Worm (Caenorhabditis elegans) whole organism, early embryonic: ENCODE data around the gene F28C6.8.

Source experiments
- B0310.2 ChIP-seq: sonication (generic microtip); optimal IDR thresholded peaks from 2 replicates; lab custom pipeline; 2016; ENCODE audit warnings: mild to moderate bottlenecking, missing genetic modification characterization, missing compliant biosample characterization
- aly-1 ChIP-seq: sonication (generic microtip); optimal IDR thresholded peaks from 2 replicates; lab custom pipeline; 2016; ENCODE audit warnings: missing genetic modification characterization, missing compliant biosample characterization
- ama-1 ChIP-seq: fragments of 150-350 bp; optimal IDR thresholded peaks from 2 replicates; lab custom pipeline; 2014
- ceh-13 ChIP-seq: fragments of 200-800 bp; sonication (Bioruptor generic); optimal IDR thresholded peaks from 2 replicates; lab custom pipeline; 2018; ENCODE audit warnings: mild to moderate bottlenecking, missing genetic modification characterization, missing compliant biosample characterization
- ceh-36 ChIP-seq: sonication (generic microtip); optimal IDR thresholded peaks from 2 replicates; lab custom pipeline; 2016; ENCODE audit warnings: missing genetic modification characterization, inconsistent platforms, missing compliant biosample characterization
- hmg-4 ChIP-seq: fragments of 200-800 bp; sonication (Bioruptor generic); optimal IDR thresholded peaks from 2 replicates; lab custom pipeline; 2018; ENCODE audit warnings: mild to moderate bottlenecking, missing genetic modification characterization, missing compliant biosample characterization
- hnd-1 ChIP-seq: sonication (generic microtip); optimal IDR thresholded peaks from 2 replicates; lab custom pipeline; 2016; ENCODE audit warnings: missing genetic modification characterization, missing compliant biosample characterization
- pes-1 ChIP-seq: fragments of 200-800 bp; sonication (Bioruptor generic); IDR thresholded peaks from 2 replicates; pipeline ENCODE4 v1.3.6; 2022; ENCODE audit warnings: missing genetic modification reagents, missing genetic modification characterization, missing compliant biosample characterization
- scrt-1 ChIP-seq: fragments of 200-800 bp; sonication (Bioruptor generic); IDR thresholded peaks from 2 replicates; pipeline ENCODE4 v1.3.6; 2022; ENCODE audit warnings: missing genetic modification characterization, missing compliant biosample characterization
- sea-1 ChIP-seq: fragments of 200-800 bp; sonication (Bioruptor generic); conservative IDR thresholded peaks from 2 replicates; pipeline ENCODE4 v1.3.6; 2022; ENCODE audit warnings: missing genetic modification characterization, missing compliant biosample characterization
- tbx-11 ChIP-seq: fragments of 200-800 bp; sonication (Bioruptor generic); IDR thresholded peaks from 2 replicates; pipeline ENCODE4 v1.3.6; 2022; ENCODE audit warnings: missing genetic modification characterization, missing compliant biosample characterization
- tbx-37 ChIP-seq: fragments of 200-800 bp; sonication (Bioruptor generic); conservative IDR thresholded peaks from 2 replicates; pipeline ENCODE4 v1.3.6; 2022; ENCODE audit warnings: missing genetic modification reagents, missing genetic modification characterization, missing compliant biosample characterization
- tra-4 ChIP-seq: sonication (generic microtip); optimal IDR thresholded peaks from 2 replicates; lab custom pipeline; 2017; ENCODE audit warnings: missing genetic modification characterization, missing compliant biosample characterization

DNA sequence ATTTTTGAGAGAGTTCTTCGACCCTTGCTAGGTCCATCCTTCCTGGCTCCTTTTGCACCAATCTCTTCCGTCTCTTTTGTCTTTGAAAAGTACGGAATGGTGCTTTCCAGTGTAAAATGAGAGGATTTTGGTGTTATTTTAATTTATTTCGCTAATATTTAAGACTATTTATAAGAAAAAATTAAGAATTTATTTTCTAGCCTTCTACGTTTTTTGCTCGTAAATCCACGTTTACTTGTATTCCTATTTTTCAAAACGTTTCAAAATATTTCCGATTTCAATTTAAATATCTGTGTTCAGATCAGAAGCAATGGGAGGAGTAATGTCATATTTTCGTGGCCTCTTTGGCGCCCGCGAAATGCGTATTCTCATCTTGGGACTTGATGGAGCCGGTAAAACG, 24.9 kb upstream of the F28C6.8 start, which contains the start of gene arl-1:
- TF ChIP-seq pes-1 (GFP tag; lab: Robert Waterston, UW) (no peak), sea-1 (GFP tag; lab: Robert Waterston, UW) (no peak), ceh-13 (GFP tag; lab: Kevin White, UChicago) (no peak), ama-1 (lab: Kevin White, UChicago) (no peak), hmg-4 (GFP tag; lab: Kevin White, UChicago) (no peak), B0310.2 (no peak), hnd-1 (no peak), scrt-1 (GFP tag; lab: Robert Waterston, UW) (no peak), tra-4 (tag; lab: Kevin White, UChicago) (no peak), ceh-36 (no peak), tbx-37 (GFP tag; lab: Robert Waterston, UW) (no peak), aly-1 (no peak), tbx-11 (GFP tag; lab: Robert Waterston, UW) (no peak)
